Worm (Caenorhabditis elegans) whole organism, L2 larva: ENCODE data around the gene T09A5.15.

ENCODE experiments used
- alr-1 ChIP-seq: fragments of 150-350 bp; optimal IDR thresholded peaks from 2 replicates; lab custom pipeline; 2014; ENCODE audit warnings: missing biosample characterization, missing genetic modification characterization
- unc-39 ChIP-seq: fragments of 150-350 bp; optimal IDR thresholded peaks from 2 replicates; lab custom pipeline; 2014; ENCODE audit warnings: missing biosample characterization, missing genetic modification characterization

- TF ChIP-seq unc-39 (tag; lab: Kevin White, UChicago) (no peak), alr-1 (no peak)
These were observed 45.4 kb upstream of the T09A5.15 start for ce11 chrII:7812332-7812731.
